Worm (Caenorhabditis elegans) whole organism, L4/young adult: ENCODE results near the gene sdz-4.

Experiments used
- W03F9.2 ChIP-seq: fragments of 150-350 bp; optimal IDR thresholded peaks from 2 replicates; lab custom pipeline; 2014; ENCODE audit warnings: missing biosample characterization, missing genetic modification characterization
- him-1 ChIP-seq: sonication (generic microtip); optimal IDR thresholded peaks from 2 replicates; lab custom pipeline; 2016; ENCODE audit warnings: missing genotype, missing genetic modification reagents, missing genetic modification characterization, missing compliant biosample characterization

DNA sequence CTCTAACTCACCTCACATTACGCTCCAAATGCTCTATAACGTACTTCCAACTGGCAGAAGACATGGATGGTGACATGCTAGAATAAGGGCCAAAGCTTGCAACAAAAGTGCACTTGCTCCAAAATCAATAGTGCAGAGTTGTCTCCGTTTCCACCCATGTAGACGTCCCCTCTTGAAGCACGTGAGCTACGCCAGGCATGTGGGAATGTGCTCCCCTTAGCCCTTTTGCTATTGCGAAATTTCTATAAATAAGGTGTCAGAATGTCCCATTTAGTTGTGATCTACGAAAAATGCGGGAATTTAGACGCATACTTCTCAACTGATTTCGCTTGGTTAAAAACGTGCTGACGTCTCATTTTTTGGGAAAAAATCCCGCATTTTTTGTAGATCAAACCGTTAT is 8.3 kb upstream of the sdz-4 start:
- no peak for TF ChIP-seq W03F9.2 (tag; lab: Kevin White, UChicago)
- TF ChIP-seq him-1 (tag; lab: Kevin White, UChicago), result no peak
